Worm (Caenorhabditis elegans) whole organism, late embryonic: ENCODE measurements around the gene ttc-36.
"Not testable (repeated sequence)": the region's sequence is repeated elsewhere in the genome, so short reads cannot be mapped to it uniquely, and the experiment has no call there.

Source experiments
- C08G9.2 ChIP-seq: sonication (generic microtip); optimal IDR thresholded peaks from 2 replicates; lab custom pipeline; 2016; ENCODE audit warnings: mild to moderate bottlenecking, missing genetic modification characterization, moderate library complexity, missing compliant biosample characterization
- C38D4.7 ChIP-seq: fragments of 200-800 bp; sonication (Bioruptor generic); optimal IDR thresholded peaks from 2 replicates; lab custom pipeline; 2018; ENCODE audit warnings: mild to moderate bottlenecking, missing genetic modification characterization, moderate library complexity, missing compliant biosample characterization
- F13H6.1 ChIP-seq: sonication (generic microtip); optimal IDR thresholded peaks from 2 replicates; lab custom pipeline; 2016; ENCODE audit warnings: missing genetic modification characterization, missing compliant biosample characterization
- K09A11.1 ChIP-seq: sonication (generic microtip); optimal IDR thresholded peaks from 2 replicates; lab custom pipeline; 2017; ENCODE audit warnings: antibody characterized with exemption, mild to moderate bottlenecking, missing genetic modification characterization, missing compliant biosample characterization; ENCODE audit not compliant: insufficient read depth
- T23F11.4 ChIP-seq: fragments of 200-800 bp; sonication (Bioruptor generic); optimal IDR thresholded peaks from 2 replicates; lab custom pipeline; 2018; ENCODE audit warnings: mild to moderate bottlenecking, missing genetic modification characterization, missing compliant biosample characterization
- Y22D7AL.16 ChIP-seq: sonication (generic microtip); optimal IDR thresholded peaks from 2 replicates; lab custom pipeline; 2016; ENCODE audit warnings: missing genetic modification characterization, missing compliant biosample characterization
- ahr-1 ChIP-seq: sonication (generic microtip); optimal IDR thresholded peaks from 2 replicates; lab custom pipeline; 2016; ENCODE audit warnings: missing genetic modification characterization, missing compliant biosample characterization
- ceh-14 ChIP-seq: sonication (generic microtip); optimal IDR thresholded peaks from 2 replicates; lab custom pipeline; 2016; ENCODE audit warnings: missing genotype, missing genetic modification characterization, missing compliant biosample characterization
- ceh-19 ChIP-seq: fragments of 200-800 bp; sonication (Bioruptor generic); optimal IDR thresholded peaks from 2 replicates; lab custom pipeline; 2018; ENCODE audit warnings: mild to moderate bottlenecking, missing genetic modification characterization, missing compliant biosample characterization
- ceh-22 ChIP-seq: sonication (generic microtip); optimal IDR thresholded peaks from 2 replicates; lab custom pipeline; 2017; ENCODE audit warnings: missing biosample characterization, missing genetic modification characterization
- ceh-30 ChIP-seq: fragments of 150-350 bp; optimal IDR thresholded peaks from 2 replicates; lab custom pipeline; 2014; ENCODE audit warnings: missing biosample characterization, missing genetic modification characterization
- ceh-31 ChIP-seq: sonication (generic microtip); optimal IDR thresholded peaks from 2 replicates; lab custom pipeline; 2016; ENCODE audit warnings: missing genetic modification characterization, missing compliant biosample characterization
- ceh-48 ChIP-seq: sonication (generic microtip); optimal IDR thresholded peaks from 2 replicates; lab custom pipeline; 2016; ENCODE audit warnings: missing genetic modification characterization, inconsistent platforms, missing compliant biosample characterization
- dmd-4 ChIP-seq: sonication (generic microtip); optimal IDR thresholded peaks from 2 replicates; lab custom pipeline; 2016; ENCODE audit warnings: borderline replicate concordance, missing genetic modification characterization, missing compliant biosample characterization
- elt-2 ChIP-seq: sonication (generic microtip); optimal IDR thresholded peaks from 2 replicates; lab custom pipeline; 2016; ENCODE audit warnings: missing genetic modification reagents, missing genetic modification characterization, missing compliant biosample characterization
- ets-4 ChIP-seq: sonication (generic microtip); optimal IDR thresholded peaks from 2 replicates; lab custom pipeline; 2016; ENCODE audit warnings: missing genetic modification characterization, missing compliant biosample characterization
- fax-1 ChIP-seq: sonication (generic microtip); optimal IDR thresholded peaks from 2 replicates; lab custom pipeline; 2016; ENCODE audit warnings: missing genotype, missing genetic modification characterization, missing compliant biosample characterization
- fkh-10 ChIP-seq: fragments of 150-350 bp; optimal IDR thresholded peaks from 2 replicates; lab custom pipeline; 2014; ENCODE audit warnings: missing biosample characterization, missing genetic modification reagents, missing genetic modification characterization
- gmeb-2 ChIP-seq: sonication (generic microtip); optimal IDR thresholded peaks from 2 replicates; lab custom pipeline; 2016; ENCODE audit warnings: missing genetic modification characterization, inconsistent platforms, missing compliant biosample characterization
- hlh-13 ChIP-seq: fragments of 200-800 bp; sonication (Bioruptor generic); optimal IDR thresholded peaks from 2 replicates; lab custom pipeline; 2018; ENCODE audit warnings: mild to moderate bottlenecking, missing genetic modification characterization, missing compliant biosample characterization
- hlh-15 ChIP-seq: sonication (generic microtip); optimal IDR thresholded peaks from 2 replicates; lab custom pipeline; 2016; ENCODE audit warnings: missing genetic modification characterization, missing compliant biosample characterization
- hlh-30 ChIP-seq: sonication (generic microtip); optimal IDR thresholded peaks from 2 replicates; lab custom pipeline; 2017; ENCODE audit warnings: antibody characterized with exemption, missing genetic modification characterization, missing compliant biosample characterization; ENCODE audit not compliant: insufficient read depth
- hlh-6 ChIP-seq: sonication (generic microtip); optimal IDR thresholded peaks from 2 replicates; lab custom pipeline; 2016; ENCODE audit warnings: missing genotype, missing genetic modification characterization, missing compliant biosample characterization
- hlh-8 ChIP-seq: sonication (generic microtip); optimal IDR thresholded peaks from 2 replicates; lab custom pipeline; 2016; ENCODE audit warnings: missing genotype, missing genetic modification characterization, missing compliant biosample characterization
- lim-6 ChIP-seq: sonication (generic microtip); optimal IDR thresholded peaks from 2 replicates; lab custom pipeline; 2016; ENCODE audit warnings: missing genetic modification characterization, missing compliant biosample characterization
- lin-11 ChIP-seq: fragments of 200-800 bp; sonication (Bioruptor generic); optimal IDR thresholded peaks from 2 replicates; lab custom pipeline; 2018; ENCODE audit warnings: mild to moderate bottlenecking, missing genetic modification characterization, missing compliant biosample characterization
- madf-2 ChIP-seq: sonication (generic microtip); optimal IDR thresholded peaks from 2 replicates; lab custom pipeline; 2017; ENCODE audit warnings: missing genetic modification characterization, missing compliant biosample characterization
- nhr-232 ChIP-seq: sonication (generic microtip); optimal IDR thresholded peaks from 2 replicates; lab custom pipeline; 2016; ENCODE audit warnings: missing genetic modification characterization, missing compliant biosample characterization
- odd-2 ChIP-seq: sonication (generic microtip); optimal IDR thresholded peaks from 2 replicates; lab custom pipeline; 2017; ENCODE audit warnings: antibody characterized with exemption, mild to moderate bottlenecking, missing genetic modification characterization, missing compliant biosample characterization
- pax-1 ChIP-seq: fragments of 150-350 bp; optimal IDR thresholded peaks from 2 replicates; lab custom pipeline; 2014; ENCODE audit warnings: missing biosample characterization, missing genetic modification characterization
- pha-2 ChIP-seq: sonication (generic microtip); optimal IDR thresholded peaks from 2 replicates; lab custom pipeline; 2017; ENCODE audit warnings: mild to moderate bottlenecking, missing genetic modification characterization, missing compliant biosample characterization
- pha-4 ChIP-seq: fragments of 150-350 bp; optimal IDR thresholded peaks from 2 replicates; lab custom pipeline; 2018; ENCODE audit warnings: missing biosample characterization, missing genetic modification reagents, missing genetic modification characterization
- pqm-1 ChIP-seq: sonication (generic microtip); optimal IDR thresholded peaks from 2 replicates; lab custom pipeline; 2016; ENCODE audit warnings: missing genetic modification characterization, missing compliant biosample characterization
- pros-1 ChIP-seq: fragments of 150-350 bp; optimal IDR thresholded peaks from 2 replicates; lab custom pipeline; 2014; ENCODE audit warnings: missing biosample characterization, missing genetic modification reagents, missing genetic modification characterization
- ref-2 ChIP-seq: sonication (generic microtip); optimal IDR thresholded peaks from 2 replicates; lab custom pipeline; 2016; ENCODE audit warnings: missing genetic modification characterization, missing compliant biosample characterization
- rnt-1 ChIP-seq: sonication (generic microtip); optimal IDR thresholded peaks from 2 replicates; lab custom pipeline; 2016; ENCODE audit warnings: missing genetic modification characterization, missing compliant biosample characterization
- sdc-2 ChIP-seq: sonication (generic microtip); optimal IDR thresholded peaks from 2 replicates; lab custom pipeline; 2016; ENCODE audit warnings: missing genotype, missing genetic modification characterization, missing compliant biosample characterization
- tbx-2 ChIP-seq: sonication (generic microtip); optimal IDR thresholded peaks from 2 replicates; lab custom pipeline; 2016; ENCODE audit warnings: missing genetic modification characterization, missing compliant biosample characterization
- unc-3 ChIP-seq, 2 experiments: fragments of 200-800 bp in 1 of 2; sonication (Bioruptor generic) in 1 of 2; sonication (generic microtip) in 1 of 2; conservative IDR thresholded peaks in 1 of 2; optimal IDR thresholded peaks in 1 of 2; 2 replicates each; pipeline versions ENCODE4 v1.3.6 to Lab custom; 2016 to 2022; ENCODE audit warnings: missing compliant biosample characterization in 2 of 2, missing genetic modification characterization in 2 of 2, missing genetic modification reagents in 1 of 2
- unc-42 ChIP-seq: sonication (generic microtip); optimal IDR thresholded peaks from 2 replicates; lab custom pipeline; 2016; ENCODE audit warnings: missing genotype, missing genetic modification characterization, missing compliant biosample characterization
- unc-86 ChIP-seq: sonication (generic microtip); optimal IDR thresholded peaks from 2 replicates; lab custom pipeline; 2016; ENCODE audit warnings: missing genetic modification characterization, missing compliant biosample characterization
- ztf-16 ChIP-seq: sonication (generic microtip); optimal IDR thresholded peaks from 2 replicates; lab custom pipeline; 2017; ENCODE audit warnings: missing genetic modification characterization, missing compliant biosample characterization

The ttc-36 gene

ce11 chrII:9992474-9992873 lies 37.5 kb upstream of the ttc-36 start:
- TF ChIP-seq unc-42 (tag; lab: Kevin White, UChicago), result peak; percentile 49
- TF ChIP-seq lin-11, result no peak
- no peak for TF ChIP-seq tbx-2
- no peak for TF ChIP-seq pqm-1 (tag; lab: Kevin White, UChicago)
- TF ChIP-seq hlh-8 (tag; lab: Kevin White, UChicago), result no peak
- no peak for TF ChIP-seq ceh-22 (tag; lab: Kevin White, UChicago)
- TF ChIP-seq pros-1, result no peak

- no peak for TF ChIP-seq unc-42 (tag; lab: Kevin White, UChicago)
- TF ChIP-seq ceh-14 (tag; lab: Kevin White, UChicago), result no peak
- TF ChIP-seq T23F11.4 (GFP tag; lab: Kevin White, UChicago), result no peak
- TF ChIP-seq ceh-19, result no peak
- no peak for TF ChIP-seq pax-1 (tag; lab: Kevin White, UChicago)
- TF ChIP-seq hlh-6, result no peak
- no peak for TF ChIP-seq hlh-13 (GFP tag; lab: Kevin White, UChicago)
Observed at ce11 chrII:9994679-9995078, 35.3 kb upstream of the ttc-36 start.

- TF ChIP-seq C08G9.2 (tag; lab: Kevin White, UChicago) (no peak), fkh-10 (GFP tag; lab: Kevin White, UChicago) (no peak), ztf-16 (tag; lab: Kevin White, UChicago) (no peak), ceh-22 (tag; lab: Kevin White, UChicago) (no peak), pha-2 (tag; lab: Kevin White, UChicago) (no peak), pqm-1 (tag; lab: Kevin White, UChicago) (peak; percentile 76), F13H6.1 (tag; lab: Kevin White, UChicago) (no peak), Y22D7AL.16 (no peak), ahr-1 (tag; lab: Kevin White, UChicago) (no peak), T23F11.4 (GFP tag; lab: Kevin White, UChicago) (no peak), elt-2 (tag; lab: Kevin White, UChicago) (peak; percentile 90), nhr-232 (tag; lab: Kevin White, UChicago) (no peak), ceh-48 (tag; lab: Kevin White, UChicago) (no peak), gmeb-2 (tag; lab: Kevin White, UChicago) (no peak), odd-2 (tag; lab: Kevin White, UChicago) (no peak), ref-2 (tag; lab: Kevin White, UChicago) (no peak)
Observed at ce11 chrII:10001065-10001464, 28.9 kb upstream of the ttc-36 start, which contains the start of gene nlt-1. TSS of gene nlt-1 (minus strand) at chrII:10001142.

- TF ChIP-seq hlh-15 (tag; lab: Kevin White, UChicago), result no peak
- no peak for TF ChIP-seq pha-4
- TF ChIP-seq T23F11.4 (GFP tag; lab: Kevin White, UChicago), result no peak
- no peak for TF ChIP-seq madf-2 (tag; lab: Kevin White, UChicago)
- no peak for TF ChIP-seq sdc-2 (tag; lab: Kevin White, UChicago)
- TF ChIP-seq, all 69 proteins: peak for 0
Observed at ce11 chrII:10001546-10001945, 28.4 kb upstream of the ttc-36 start, which contains the start of gene ZK892.3. TSS of gene ZK892.3 (plus strand) at chrII:10001846.

- TF ChIP-seq rnt-1 (tag; lab: Kevin White, UChicago); dmd-4; ets-4 (tag; lab: Kevin White, UChicago): not testable (repeated sequence)
Observed at ce11 chrII:10006266-10006665, 23.7 kb upstream of the ttc-36 start, which contains the start of gene ZK892.4. TSS of gene ZK892.4 (plus strand) at chrII:10006566.

- TF ChIP-seq unc-86 (tag; lab: Kevin White, UChicago) (no peak), lim-6 (tag; lab: Kevin White, UChicago) (no peak), ceh-30 (no peak), fax-1 (no peak), C38D4.7 (GFP tag; lab: Kevin White, UChicago) (no peak), ceh-31 (tag; lab: Kevin White, UChicago) (no peak), madf-2 (tag; lab: Kevin White, UChicago) (no peak), F13H6.1 (tag; lab: Kevin White, UChicago) (no peak), pros-1 (no peak), ceh-19 (no peak), K09A11.1 (tag; lab: Kevin White, UChicago) (no peak), pha-2 (tag; lab: Kevin White, UChicago) (no peak), unc-3 (GFP tag; conservative IDR thresholded peaks at IDR 0.05; lab: Robert Waterston, UW) (no peak), unc-3 (tag; optimal IDR thresholded peaks at IDR 0.05; lab: Kevin White, UChicago) (no peak), hlh-30 (tag; lab: Kevin White, UChicago) (no peak)
Observed at ce11 chrII:10007917-10008316, 22.1 kb upstream of the ttc-36 start, which contains the start of gene ZK892.5. TSS of gene ZK892.5 (plus strand) at chrII:10008217.
